Worm (Caenorhabditis elegans) whole organism, midembryonic: ENCODE measurements around the gene scly-1.

Experiments
- T22C8.4 ChIP-seq: fragments of 200-800 bp; sonication (Bioruptor generic); IDR thresholded peaks from 2 replicates; pipeline ENCODE4 v1.3.6; 2022; ENCODE audit warnings: missing genetic modification characterization, missing compliant biosample characterization
- cog-1 ChIP-seq: sonication (generic microtip); optimal IDR thresholded peaks from 2 replicates; lab custom pipeline; 2016; ENCODE audit warnings: missing genetic modification characterization, missing compliant biosample characterization
- flt-1 ChIP-seq: fragments of 200-800 bp; sonication (Bioruptor generic); IDR thresholded peaks from 2 replicates; pipeline ENCODE4 v1.3.6; 2022; ENCODE audit warnings: missing genetic modification characterization, missing compliant biosample characterization
- klf-2 ChIP-seq: fragments of 200-800 bp; sonication (Bioruptor generic); conservative IDR thresholded peaks from 2 replicates; pipeline ENCODE4 v1.3.6; 2022; ENCODE audit warnings: missing genetic modification reagents, missing genetic modification characterization, missing compliant biosample characterization
- med-1 ChIP-seq: sonication (generic microtip); optimal IDR thresholded peaks from 2 replicates; lab custom pipeline; 2017; ENCODE audit warnings: missing genetic modification characterization, mild to moderate bottlenecking, missing compliant biosample characterization, antibody characterized with exemption, missing genetic modification reagents; ENCODE audit not compliant: insufficient read depth
- ref-1 ChIP-seq: fragments of 200-800 bp; sonication (Bioruptor generic); conservative IDR thresholded peaks from 2 replicates; pipeline ENCODE4 v1.3.6; 2022; ENCODE audit warnings: missing genetic modification reagents, missing genetic modification characterization, missing compliant biosample characterization
- tab-1 ChIP-seq: fragments of 200-800 bp; sonication (Bioruptor generic); IDR thresholded peaks from 2 replicates; pipeline ENCODE4 v1.3.6; 2022; ENCODE audit warnings: missing genetic modification characterization, missing compliant biosample characterization
- ztf-23 ChIP-seq: fragments of 200-800 bp; sonication (Bioruptor generic); IDR thresholded peaks from 2 replicates; pipeline ENCODE4 v1.3.6; 2022; ENCODE audit warnings: missing genetic modification reagents, missing genetic modification characterization, missing compliant biosample characterization
- ztf-29 ChIP-seq: fragments of 200-800 bp; sonication (Bioruptor generic); IDR thresholded peaks from 2 replicates; pipeline ENCODE4 v1.3.6; 2022; ENCODE audit warnings: missing genetic modification reagents, missing genetic modification characterization, missing compliant biosample characterization

DNA sequence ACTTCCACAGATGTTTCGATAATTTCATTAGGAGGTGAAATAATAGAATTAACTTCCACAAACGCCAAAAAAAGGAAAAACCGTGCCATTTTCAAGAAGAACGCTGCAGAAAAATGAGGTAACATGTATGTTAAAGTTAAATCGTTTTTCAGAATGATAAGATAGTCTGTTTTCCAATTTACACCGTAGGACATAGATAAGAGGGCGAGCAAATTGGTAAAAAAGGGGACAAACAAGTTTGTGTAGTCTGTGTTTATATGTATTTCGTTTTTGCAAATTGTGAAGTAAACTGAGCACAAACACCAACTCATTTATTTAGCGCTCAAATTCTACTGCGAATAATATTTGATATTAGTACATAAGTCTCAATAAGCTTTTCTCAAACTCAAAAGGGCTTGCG, 21.0 kb downstream of the scly-1 start, which contains the start of gene F13H8.11:
- TF ChIP-seq ztf-23 (GFP tag; lab: Robert Waterston, UW) (no peak), tab-1 (GFP tag; lab: Robert Waterston, UW) (no peak), cog-1 (tag; lab: Kevin White, UChicago) (no peak), klf-2 (GFP tag; lab: Robert Waterston, UW) (no peak), ztf-29 (GFP tag; lab: Robert Waterston, UW) (no peak), T22C8.4 (GFP tag; lab: Robert Waterston, UW) (no peak), med-1 (GFP tag; lab: Kevin White, UChicago) (no peak), flt-1 (GFP tag; lab: Robert Waterston, UW) (no peak), ref-1 (GFP tag; lab: Robert Waterston, UW) (no peak)
